Worm (Caenorhabditis elegans) whole organism, dauer: ENCODE data around the gene C01G5.5.

Experiments
- unc-62 ChIP-seq: sonication (generic microtip); optimal IDR thresholded peaks from 2 replicates; lab custom pipeline; 2017; ENCODE audit warnings: missing biosample characterization, missing genetic modification reagents, missing genetic modification characterization

C01G5.5 gene

ce11 chrIV:6524531-6524930 lies at the start of gene C01G5.5:
TSS of gene C01G5.5 (plus strand) at chrIV:6524610.
- no peak for TF ChIP-seq unc-62

- no peak for TF ChIP-seq unc-62
Observed at ce11 chrIV:6474751-6475150, 49.7 kb upstream of the C01G5.5 start.

ce11 chrIV:6480221-6480620 lies 44.2 kb upstream of the C01G5.5 start, which contains the start of gene tyr-6:
TSS of gene tyr-6 (plus strand) at chrIV:6480521.
- no peak for TF ChIP-seq unc-62

ce11 chrIV:6480978-6481377 lies 43.4 kb upstream of the C01G5.5 start:
- TF ChIP-seq unc-62, result no peak

- TF ChIP-seq unc-62, result no peak
Observed at ce11 chrIV:6487047-6487446, 37.4 kb upstream of the C01G5.5 start, which contains the start of gene Y73B6BL.37. TSS of gene Y73B6BL.37 (plus strand) at chrIV:6487347.

- no peak for TF ChIP-seq unc-62
Observed at ce11 chrIV:6491915-6492314, 32.5 kb upstream of the C01G5.5 start.

ce11 chrIV:6493299-6493698 lies 31.1 kb upstream of the C01G5.5 start, which contains the start of gene Y73B6BL.44:
TSS of gene Y73B6BL.44 (plus strand) at chrIV:6493599.
- no peak for TF ChIP-seq unc-62

ce11 chrIV:6496103-6496502 lies 28.3 kb upstream of the C01G5.5 start:
- no peak for TF ChIP-seq unc-62

- no peak for TF ChIP-seq unc-62
Observed at ce11 chrIV:6500433-6500832, 24.0 kb upstream of the C01G5.5 start.

- no peak for TF ChIP-seq unc-62
Observed at ce11 chrIV:6500843-6501242, 23.6 kb upstream of the C01G5.5 start.

ce11 chrIV:6502725-6503124 lies 21.7 kb upstream of the C01G5.5 start:
- TF ChIP-seq unc-62, result no peak

ce11 chrIV:6506424-6506823 lies 18.0 kb upstream of the C01G5.5 start, which contains the start of gene pqn-89:
TSS of gene pqn-89 (plus strand) at chrIV:6506724.
- TF ChIP-seq unc-62, result no peak

ce11 chrIV:6511767-6512166 lies 12.6 kb upstream of the C01G5.5 start:
- no peak for TF ChIP-seq unc-62

- TF ChIP-seq unc-62, result no peak
Observed at ce11 chrIV:6514700-6515099, 9.7 kb upstream of the C01G5.5 start.

- TF ChIP-seq unc-62, result no peak
Observed at ce11 chrIV:6517859-6518258, 6.6 kb upstream of the C01G5.5 start, which contains the start of gene C01G5.7. TSS of gene C01G5.7 (plus strand) at chrIV:6518159.

- no peak for TF ChIP-seq unc-62
Observed at ce11 chrIV:6519593-6519992, 4.8 kb upstream of the C01G5.5 start, which contains the start of gene C01G5.9. TSS of gene C01G5.9 (plus strand) at chrIV:6519893.

ce11 chrIV:6522305-6522917 lies 2.0 kb upstream of the C01G5.5 start, which contains the start of gene ddi-1:
TSS of gene ddi-1 (plus strand) at chrIV:6522867.
- no peak for TF ChIP-seq unc-62

ce11 chrIV:6523773-6524172 lies 637 bp upstream of the C01G5.5 start:
- TF ChIP-seq unc-62, result no peak

ce11 chrIV:6526522-6526921 lies 2.1 kb downstream of the C01G5.5 start:
- TF ChIP-seq unc-62, result no peak
